Fruit fly (Drosophila melanogaster): ENCODE measurements around the gene CG5254.

- no peak for TF ChIP-seq h (optimal IDR thresholded peaks at IDR 0.05)
- no peak for TF ChIP-seq psq (optimal IDR thresholded peaks at IDR 0.05)
- no peak for TF ChIP-seq Myc (optimal IDR thresholded peaks at IDR 0.05)
- no peak for TF ChIP-seq ttk (optimal IDR thresholded peaks at IDR 0.05)
Measured at dm6 chrX:804821-805220, 54.7 kb downstream of the CG5254 start, which contains the start of gene CG13358.
